Worm (Caenorhabditis elegans) whole organism, L3 larva: ENCODE measurements around the gene nep-12.

Experiments
- R02D3.7 ChIP-seq: fragments of 150-350 bp; optimal IDR thresholded peaks from 2 replicates; lab custom pipeline; 2014; ENCODE audit warnings: missing biosample characterization, missing genetic modification characterization
- ZK546.5 ChIP-seq: sonication (generic microtip); optimal IDR thresholded peaks from 2 replicates; lab custom pipeline; 2017; ENCODE audit warnings: missing biosample characterization, missing genetic modification characterization
- aly-2 ChIP-seq: fragments of 150-350 bp; optimal IDR thresholded peaks from 2 replicates; lab custom pipeline; 2014; ENCODE audit warnings: missing biosample characterization, missing genetic modification characterization
- ceh-16 ChIP-seq: sonication (generic microtip); optimal IDR thresholded peaks from 2 replicates; lab custom pipeline; 2017; ENCODE audit warnings: missing biosample characterization, missing genetic modification characterization
- daf-12 ChIP-seq: fragments of 150-350 bp; optimal IDR thresholded peaks from 2 replicates; lab custom pipeline; 2014; ENCODE audit warnings: missing biosample characterization, missing genetic modification reagents, missing genetic modification characterization
- egl-27 ChIP-seq: sonication (generic microtip); optimal IDR thresholded peaks from 4 replicates; lab custom pipeline; 2017; ENCODE audit warnings: missing biosample characterization, missing genetic modification reagents, missing genetic modification characterization
- egl-5 ChIP-seq: fragments of 150-350 bp; optimal IDR thresholded peaks from 2 replicates; lab custom pipeline; 2017; ENCODE audit warnings: missing biosample characterization, missing genetic modification reagents, missing genetic modification characterization, inconsistent platforms
- elt-2 ChIP-seq: sonication (generic microtip); optimal IDR thresholded peaks from 2 replicates; lab custom pipeline; 2016; ENCODE audit warnings: missing genetic modification reagents, mild to moderate bottlenecking, missing genetic modification characterization, missing compliant biosample characterization
- elt-3 ChIP-seq, 3 experiments: fragments of 150-350 bp in 1 of 3; sonication (generic microtip) in 2 of 3; optimal IDR thresholded peaks; 2 replicates in 2 of 3; 4 replicates in 1 of 3; lab custom pipeline; 2014 to 2017; ENCODE audit warnings: missing biosample characterization in 3 of 3, missing genetic modification characterization in 3 of 3
- eor-1 ChIP-seq, 2 experiments: fragments of 150-350 bp; optimal IDR thresholded peaks; 2 replicates each; lab custom pipeline; 2014 to 2018; ENCODE audit warnings: missing biosample characterization in 2 of 2, missing genetic modification characterization in 2 of 2
- fkh-10 ChIP-seq: sonication (generic microtip); optimal IDR thresholded peaks from 2 replicates; lab custom pipeline; 2017; ENCODE audit warnings: missing biosample characterization, missing genetic modification reagents, missing genetic modification characterization
- fkh-2 ChIP-seq: fragments of 150-350 bp; optimal IDR thresholded peaks from 2 replicates; lab custom pipeline; 2014; ENCODE audit warnings: missing biosample characterization, missing genetic modification reagents, missing genetic modification characterization
- fos-1 ChIP-seq: fragments of 150-350 bp; optimal IDR thresholded peaks from 2 replicates; lab custom pipeline; 2014; ENCODE audit warnings: missing biosample characterization, missing genetic modification characterization
- hmg-11 ChIP-seq: sonication (generic microtip); optimal IDR thresholded peaks from 2 replicates; lab custom pipeline; 2016; ENCODE audit warnings: missing genetic modification characterization, missing compliant biosample characterization
- jun-1 ChIP-seq: fragments of 150-350 bp; optimal IDR thresholded peaks from 2 replicates; lab custom pipeline; 2014; ENCODE audit warnings: missing biosample characterization, missing genetic modification reagents, missing genetic modification characterization
- lin-15B ChIP-seq: fragments of 150-350 bp; optimal IDR thresholded peaks from 2 replicates; lab custom pipeline; 2014; ENCODE audit warnings: missing biosample characterization, missing genetic modification characterization
- lin-39 ChIP-seq: fragments of 150-350 bp; optimal IDR thresholded peaks from 2 replicates; lab custom pipeline; 2018; ENCODE audit warnings: missing biosample characterization, missing genetic modification reagents, missing genetic modification characterization
- lsy-12 ChIP-seq: sonication (generic microtip); optimal IDR thresholded peaks from 2 replicates; lab custom pipeline; 2016; ENCODE audit warnings: mild to moderate bottlenecking, missing genetic modification characterization, missing compliant biosample characterization
- mdl-1 ChIP-seq: fragments of 150-350 bp; optimal IDR thresholded peaks from 2 replicates; lab custom pipeline; 2014; ENCODE audit warnings: missing biosample characterization, missing genetic modification characterization
- mml-1 ChIP-seq: fragments of 150-350 bp; sonication (generic microtip); optimal IDR thresholded peaks from 3 replicates; lab custom pipeline; 2014; ENCODE audit warnings: missing biosample characterization, missing genetic modification characterization
- nhr-11 ChIP-seq: fragments of 150-350 bp; optimal IDR thresholded peaks from 2 replicates; lab custom pipeline; 2014; ENCODE audit warnings: missing biosample characterization, missing genetic modification characterization
- nhr-12 ChIP-seq: fragments of 150-350 bp; optimal IDR thresholded peaks from 2 replicates; lab custom pipeline; 2014; ENCODE audit warnings: missing biosample characterization, missing genetic modification characterization
- nhr-23 ChIP-seq: fragments of 150-350 bp; optimal IDR thresholded peaks from 2 replicates; lab custom pipeline; 2014; ENCODE audit warnings: missing biosample characterization, missing genetic modification reagents, missing genetic modification characterization
- nhr-25 ChIP-seq: sonication (generic microtip); optimal IDR thresholded peaks from 2 replicates; lab custom pipeline; 2017; ENCODE audit warnings: missing biosample characterization, missing genetic modification characterization
- nhr-28 ChIP-seq: fragments of 150-350 bp; optimal IDR thresholded peaks from 2 replicates; lab custom pipeline; 2014; ENCODE audit warnings: missing biosample characterization, missing genetic modification characterization
- nhr-67 ChIP-seq: fragments of 150-350 bp; optimal IDR thresholded peaks from 2 replicates; lab custom pipeline; 2014; ENCODE audit warnings: missing biosample characterization, missing genetic modification characterization
- nhr-77 ChIP-seq: fragments of 150-350 bp; optimal IDR thresholded peaks from 2 replicates; lab custom pipeline; 2014; ENCODE audit warnings: missing biosample characterization, missing genetic modification characterization
- pha-4 ChIP-seq: fragments of 150-350 bp; optimal IDR thresholded peaks from 2 replicates; lab custom pipeline; 2014; ENCODE audit warnings: missing biosample characterization, missing genetic modification reagents, missing genetic modification characterization
- pqm-1 ChIP-seq: fragments of 150-350 bp; optimal IDR thresholded peaks from 2 replicates; lab custom pipeline; 2017; ENCODE audit warnings: missing biosample characterization, missing genetic modification characterization, inconsistent platforms
- sea-2 ChIP-seq: fragments of 150-350 bp; sonication (generic microtip); optimal IDR thresholded peaks from 4 replicates; lab custom pipeline; 2014; ENCODE audit warnings: missing biosample characterization, missing genetic modification reagents, missing genetic modification characterization
- skn-1 ChIP-seq: fragments of 150-350 bp; optimal IDR thresholded peaks from 2 replicates; lab custom pipeline; 2014; ENCODE audit warnings: missing biosample characterization, missing genetic modification characterization
- snpc-4 ChIP-seq: fragments of 150-350 bp; optimal IDR thresholded peaks from 2 replicates; lab custom pipeline; 2014; ENCODE audit warnings: missing biosample characterization, missing genetic modification characterization
- tbx-2 ChIP-seq: sonication (generic microtip); optimal IDR thresholded peaks from 2 replicates; lab custom pipeline; 2016; ENCODE audit warnings: mild to moderate bottlenecking, missing genetic modification characterization, missing compliant biosample characterization
- unc-39 ChIP-seq: sonication (generic microtip); optimal IDR thresholded peaks from 4 replicates; lab custom pipeline; 2017; ENCODE audit warnings: missing biosample characterization, missing genetic modification characterization
- zag-1 ChIP-seq: fragments of 150-350 bp; optimal IDR thresholded peaks from 2 replicates; lab custom pipeline; 2014; ENCODE audit warnings: missing biosample characterization, missing genetic modification characterization
- ztf-11 ChIP-seq: fragments of 150-350 bp; optimal IDR thresholded peaks from 2 replicates; lab custom pipeline; 2014; ENCODE audit warnings: missing biosample characterization, missing genetic modification characterization
- ztf-4 ChIP-seq: fragments of 150-350 bp; optimal IDR thresholded peaks from 2 replicates; lab custom pipeline; 2014; ENCODE audit warnings: missing biosample characterization, missing genetic modification characterization

nep-12 gene

ce11 chrII:4805799-4806198, 21.5 kb upstream of the nep-12 start:
- no peak for TF ChIP-seq eor-1 (tag; optimal IDR thresholded peaks at IDR 0.05; lab: Kevin White, UChicago)
- TF ChIP-seq egl-5 (tag; lab: Kevin White, UChicago), result peak; percentile 16

ce11 chrII:4802917-4803316, 18.6 kb upstream of the nep-12 start:
- TF ChIP-seq fos-1 (tag; lab: Kevin White, UChicago), result no peak
- no peak for TF ChIP-seq skn-1 (tag; lab: Kevin White, UChicago)
- TF ChIP-seq ZK546.5, result no peak
- TF ChIP-seq mml-1, result no peak
- TF ChIP-seq daf-12, result no peak
- TF ChIP-seq mdl-1 (tag; lab: Kevin White, UChicago), result no peak
- TF ChIP-seq hmg-11 (tag; lab: Kevin White, UChicago), result no peak
- TF ChIP-seq tbx-2 (tag; lab: Kevin White, UChicago), result no peak
- no peak for TF ChIP-seq ceh-16 (tag; lab: Kevin White, UChicago)
- no peak for TF ChIP-seq nhr-77 (tag; lab: Kevin White, UChicago)
- TF ChIP-seq zag-1 (tag; lab: Kevin White, UChicago), result no peak
- TF ChIP-seq nhr-28 (tag; lab: Kevin White, UChicago), result no peak
- TF ChIP-seq nhr-11 (tag; lab: Kevin White, UChicago), result no peak
- no peak for TF ChIP-seq nhr-25 (tag; lab: Kevin White, UChicago)
- TF ChIP-seq sea-2 (GFP tag; lab: Kevin White, UChicago), result no peak
- TF ChIP-seq snpc-4 (tag; lab: Kevin White, UChicago), result no peak
- TF ChIP-seq ztf-4, result no peak
- no peak for TF ChIP-seq aly-2 (tag; lab: Kevin White, UChicago)
- peak; percentile 10 for TF ChIP-seq pha-4 (tag; lab: Kevin White, UChicago)
- peak; percentile 38 for TF ChIP-seq pqm-1
- TF ChIP-seq nhr-67 (tag; lab: Kevin White, UChicago), result no peak
- no peak for TF ChIP-seq fkh-2 (tag; lab: Kevin White, UChicago)
- TF ChIP-seq jun-1 (tag; lab: Kevin White, UChicago), result no peak
- peak; percentile 96 for TF ChIP-seq elt-2 (tag; lab: Kevin White, UChicago)
- TF ChIP-seq eor-1 (tag; optimal IDR thresholded peaks at IDR 0.05; lab: Kevin White, UChicago), result no peak
- no peak for TF ChIP-seq R02D3.7 (tag; lab: Kevin White, UChicago)
- no peak for TF ChIP-seq nhr-12 (tag; lab: Kevin White, UChicago)

- no peak for TF ChIP-seq R02D3.7 (tag; lab: Kevin White, UChicago)
- no peak for TF ChIP-seq snpc-4 (tag; lab: Kevin White, UChicago)
- TF ChIP-seq fkh-10 (GFP tag; lab: Kevin White, UChicago), result no peak
- no peak for TF ChIP-seq unc-39
- no peak for TF ChIP-seq nhr-67 (tag; lab: Kevin White, UChicago)
- no peak for TF ChIP-seq fkh-2 (tag; lab: Kevin White, UChicago)
- no peak for TF ChIP-seq lin-15B (tag; lab: Kevin White, UChicago)
- no peak for TF ChIP-seq ceh-16 (tag; lab: Kevin White, UChicago)
- no peak for TF ChIP-seq ztf-4
- TF ChIP-seq mdl-1 (tag; lab: Kevin White, UChicago), result no peak
- no peak for TF ChIP-seq nhr-11 (tag; lab: Kevin White, UChicago)
Measured at ce11 chrII:4800524-4800923, 16.2 kb upstream of the nep-12 start.

DNA sequence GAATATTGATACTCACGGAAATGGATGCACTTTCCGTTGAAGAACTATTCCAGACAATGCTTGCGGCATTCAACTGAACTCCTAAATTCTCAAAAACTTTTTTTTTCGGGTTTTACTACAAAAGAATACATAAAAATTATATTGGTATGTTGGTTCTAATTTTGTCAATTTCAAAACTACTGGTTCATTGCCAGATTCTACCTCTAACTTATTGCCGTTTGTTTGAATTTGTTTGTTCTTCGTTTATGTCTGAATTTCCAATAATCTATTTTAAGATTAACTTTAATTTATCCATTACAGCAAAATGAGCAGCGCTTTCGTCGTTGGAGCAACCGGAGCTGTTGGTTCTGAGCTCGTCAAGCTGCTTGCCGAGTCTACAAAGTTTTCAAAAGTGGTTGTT, 12.7 kb upstream of the nep-12 start, which contains the start of gene C33F10.14:
Gene C33F10.14, plus strand, starts transcription at position 301 of the 400 bp plus-strand sequence.
- TF ChIP-seq lsy-12 (no peak), nhr-23 (tag; lab: Kevin White, UChicago) (no peak), mdl-1 (tag; lab: Kevin White, UChicago) (no peak), lin-39 (tag; lab: Kevin White, UChicago) (no peak), unc-39 (no peak), ztf-4 (no peak), lin-15B (tag; lab: Kevin White, UChicago) (no peak), fkh-10 (GFP tag; lab: Kevin White, UChicago) (no peak), elt-2 (tag; lab: Kevin White, UChicago) (no peak), sea-2 (GFP tag; lab: Kevin White, UChicago) (no peak), nhr-28 (tag; lab: Kevin White, UChicago) (no peak), pqm-1 (no peak)

- TF ChIP-seq mml-1 (no peak), egl-27 (no peak), daf-12 (no peak), tbx-2 (tag; lab: Kevin White, UChicago) (no peak), nhr-25 (tag; lab: Kevin White, UChicago) (no peak), sea-2 (GFP tag; lab: Kevin White, UChicago) (no peak), nhr-23 (tag; lab: Kevin White, UChicago) (no peak), elt-3 (tag; optimal IDR thresholded peaks at IDR 0.05; lab: Kevin White, UChicago) (no peak), zag-1 (tag; lab: Kevin White, UChicago) (no peak), ztf-11 (tag; lab: Kevin White, UChicago) (no peak)
- TF ChIP-seq, all 47 proteins: peak for 0
Measured at ce11 chrII:4795461-4795860, 11.1 kb upstream of the nep-12 start, which contains the start of gene C33F10.4. Gene C33F10.4, plus strand, starts transcription at chrII:4795761.
